Worm (Caenorhabditis elegans): ENCODE data around the gene F41G4.13.

- TF ChIP-seq F44E2.7 (GFP tag; IDR thresholded peaks at IDR 0.05) (no peak), ama-1 (optimal IDR thresholded peaks at IDR 0.05) (no peak), snpc-4 (tag; optimal IDR thresholded peaks at IDR 0.05) (no peak), pha-4 (GFP tag; IDR thresholded peaks at IDR 0.05) (no peak), pha-4 (tag; optimal IDR thresholded peaks at IDR 0.05) (no peak), nhr-111 (GFP tag; optimal IDR thresholded peaks at IDR 0.05) (no peak), lin-39 (tag; optimal IDR thresholded peaks at IDR 0.05) (no peak), lin-15B (tag; optimal IDR thresholded peaks at IDR 0.05) (no peak), nhr-25 (tag; optimal IDR thresholded peaks at IDR 0.05; ENCODE audit: borderline replicate concordance, insufficient read depth) (no peak), skn-1 (tag; optimal IDR thresholded peaks at IDR 0.05) (no peak), mdl-1 (tag; optimal IDR thresholded peaks at IDR 0.05) (peak in 1 of 2 experiments; percentile 63), gei-8 (GFP tag; optimal IDR thresholded peaks at IDR 0.05) (no peak), aly-2 (tag; optimal IDR thresholded peaks at IDR 0.05) (no peak), zag-1 (tag; optimal IDR thresholded peaks at IDR 0.05) (no peak), egl-43 (GFP tag; IDR thresholded peaks at IDR 0.05) (no peak)
Measured at ce11 chrX:16871355-16871754, 36.8 kb upstream of the F41G4.13 start.
